Fruit fly (Drosophila melanogaster) whole organism: ENCODE data around the gene CG17919.

Experiments
- CG8478 ChIP-seq: fragments of >200 bp; optimal IDR thresholded peaks from 2 replicates; lab custom pipeline; 2018; ENCODE audit warnings: inconsistent platforms
- Dll ChIP-seq: fragments of >200 bp; optimal IDR thresholded peaks from 2 replicates; lab custom pipeline; 2017
- EcR ChIP-seq, 2 experiments: fragments of >200 bp; optimal IDR thresholded peaks; 2 replicates each; lab custom pipeline; 2017; ENCODE audit warnings: missing biosample characterization in 2 of 2, missing genetic modification characterization in 2 of 2, missing genetic modification reagents in 2 of 2
- pan ChIP-seq: fragments of >200 bp; optimal IDR thresholded peaks from 2 replicates; lab custom pipeline; 2017
- psq ChIP-seq: fragments of >200 bp; optimal IDR thresholded peaks from 2 replicates; lab custom pipeline; 2017
- usp ChIP-seq: fragments of >200 bp; optimal IDR thresholded peaks from 2 replicates; lab custom pipeline; 2017; ENCODE audit warnings: missing biosample characterization, missing genetic modification characterization, mixed read lengths

Gene CG17919

dm6 chr3R:6383466-6383769 lies 39.6 kb downstream of the CG17919 start:
- TF ChIP-seq usp (GFP tag; lab: Kevin White, UChicago), result no peak
- TF ChIP-seq psq, result no peak
- TF ChIP-seq pan (lab: Kevin White, UChicago), result no peak
- TF ChIP-seq Dll (lab: Kevin White, UChicago), result no peak
- TF ChIP-seq EcR (GFP tag; optimal IDR thresholded peaks at IDR 0.05; lab: Kevin White, UChicago), result no peak
- TF ChIP-seq CG8478 (lab: Kevin White, UChicago), result no peak

- TF ChIP-seq Dll (lab: Kevin White, UChicago), result no peak
- TF ChIP-seq CG8478 (lab: Kevin White, UChicago), result no peak
- TF ChIP-seq EcR (GFP tag; optimal IDR thresholded peaks at IDR 0.05; lab: Kevin White, UChicago), result no peak
- no peak for TF ChIP-seq psq
- no peak for TF ChIP-seq pan (lab: Kevin White, UChicago)
- TF ChIP-seq usp (GFP tag; lab: Kevin White, UChicago), result no peak
Measured at dm6 chr3R:6388414-6388830, 44.6 kb downstream of the CG17919 start.

- TF ChIP-seq usp (GFP tag; lab: Kevin White, UChicago), result no peak
- no peak for TF ChIP-seq EcR (GFP tag; optimal IDR thresholded peaks at IDR 0.05; lab: Kevin White, UChicago)
- TF ChIP-seq psq, result no peak
- no peak for TF ChIP-seq pan (lab: Kevin White, UChicago)
- no peak for TF ChIP-seq CG8478 (lab: Kevin White, UChicago)
- no peak for TF ChIP-seq Dll (lab: Kevin White, UChicago)
Measured at dm6 chr3R:6393515-6394246, 49.9 kb downstream of the CG17919 start.

- TF ChIP-seq psq (no peak), EcR (GFP tag; optimal IDR thresholded peaks at IDR 0.05; lab: Kevin White, UChicago) (no peak), Dll (lab: Kevin White, UChicago) (no peak), pan (lab: Kevin White, UChicago) (no peak), CG8478 (lab: Kevin White, UChicago) (no peak), usp (GFP tag; lab: Kevin White, UChicago) (no peak)
Measured at dm6 chr3R:6394247-6394522, 50.4 kb downstream of the CG17919 start.
